Worm (Caenorhabditis elegans): Measurements from ENCODE around the gene C27H6.8.

DNA sequence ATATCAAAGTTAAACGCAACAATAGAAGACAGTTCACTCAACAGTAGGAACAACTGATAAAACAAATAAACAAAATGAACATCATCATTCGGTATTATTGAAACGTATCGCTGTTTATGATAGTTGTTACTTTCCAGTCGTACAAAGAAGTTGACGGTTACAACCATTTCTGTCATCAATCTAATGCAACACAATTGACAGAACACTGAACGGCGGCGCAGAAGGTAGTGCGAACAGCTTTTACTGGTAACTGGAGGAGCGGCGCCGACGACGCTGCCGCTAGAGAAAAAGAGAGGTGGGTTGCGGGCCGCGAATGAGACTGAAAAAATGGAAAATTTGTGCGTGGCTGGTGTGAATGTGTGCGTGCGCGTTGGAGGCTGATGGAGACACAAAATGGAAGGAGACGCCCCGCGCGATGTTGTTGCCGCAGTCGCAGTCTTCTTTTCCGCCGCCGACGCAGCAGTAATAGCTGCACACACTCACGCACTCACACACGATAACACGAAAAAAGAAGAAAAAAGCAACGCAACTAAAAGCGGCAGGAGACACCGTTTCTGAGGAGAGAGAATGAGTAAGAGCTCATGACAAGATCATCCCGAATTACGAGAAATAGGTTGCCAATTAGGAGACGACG, 23.3 kb downstream of the C27H6.8 start:
- TF ChIP-seq flt-1 (GFP tag; IDR thresholded peaks at IDR 0.05) (no peak), ets-7 (tag; optimal IDR thresholded peaks at IDR 0.05) (no peak), pes-1 (GFP tag; IDR thresholded peaks at IDR 0.05) (no peak), tbx-37 (GFP tag; conservative IDR thresholded peaks at IDR 0.05) (no peak), aly-1 (tag; optimal IDR thresholded peaks at IDR 0.05) (no peak), ama-1 (optimal IDR thresholded peaks at IDR 0.05) (no peak)

All from whole organism, early embryonic.